Worm (Caenorhabditis elegans) whole organism, L3 larva: ENCODE data around the gene cest-7.
A peak's percentile ranks its signal among the peaks of the same experiment; 100 is the strongest.

Experiments
- aly-2 ChIP-seq: fragments of 150-350 bp; optimal IDR thresholded peaks from 2 replicates; lab custom pipeline; 2014; ENCODE audit warnings: missing biosample characterization, missing genetic modification characterization
- ceh-16 ChIP-seq: sonication (generic microtip); optimal IDR thresholded peaks from 2 replicates; lab custom pipeline; 2017; ENCODE audit warnings: missing biosample characterization, missing genetic modification characterization
- elt-2 ChIP-seq: sonication (generic microtip); optimal IDR thresholded peaks from 2 replicates; lab custom pipeline; 2016; ENCODE audit warnings: missing genetic modification reagents, mild to moderate bottlenecking, missing genetic modification characterization, missing compliant biosample characterization
- elt-3 ChIP-seq, 3 experiments: fragments of 150-350 bp in 1 of 3; sonication (generic microtip) in 2 of 3; optimal IDR thresholded peaks; 2 replicates in 2 of 3; 4 replicates in 1 of 3; lab custom pipeline; 2014 to 2017; ENCODE audit warnings: missing biosample characterization in 3 of 3, missing genetic modification characterization in 3 of 3
- fkh-10 ChIP-seq: sonication (generic microtip); optimal IDR thresholded peaks from 2 replicates; lab custom pipeline; 2017; ENCODE audit warnings: missing biosample characterization, missing genetic modification reagents, missing genetic modification characterization
- fos-1 ChIP-seq: fragments of 150-350 bp; optimal IDR thresholded peaks from 2 replicates; lab custom pipeline; 2014; ENCODE audit warnings: missing biosample characterization, missing genetic modification characterization
- lin-15B ChIP-seq: fragments of 150-350 bp; optimal IDR thresholded peaks from 2 replicates; lab custom pipeline; 2014; ENCODE audit warnings: missing biosample characterization, missing genetic modification characterization
- lin-39 ChIP-seq: fragments of 150-350 bp; optimal IDR thresholded peaks from 2 replicates; lab custom pipeline; 2018; ENCODE audit warnings: missing biosample characterization, missing genetic modification reagents, missing genetic modification characterization
- nhr-12 ChIP-seq: fragments of 150-350 bp; optimal IDR thresholded peaks from 2 replicates; lab custom pipeline; 2014; ENCODE audit warnings: missing biosample characterization, missing genetic modification characterization
- nhr-28 ChIP-seq: fragments of 150-350 bp; optimal IDR thresholded peaks from 2 replicates; lab custom pipeline; 2014; ENCODE audit warnings: missing biosample characterization, missing genetic modification characterization
- unc-62 ChIP-seq: fragments of 150-350 bp; sonication (generic microtip); optimal IDR thresholded peaks from 4 replicates; lab custom pipeline; 2014; ENCODE audit warnings: missing biosample characterization, missing genetic modification reagents, missing genetic modification characterization

DNA sequence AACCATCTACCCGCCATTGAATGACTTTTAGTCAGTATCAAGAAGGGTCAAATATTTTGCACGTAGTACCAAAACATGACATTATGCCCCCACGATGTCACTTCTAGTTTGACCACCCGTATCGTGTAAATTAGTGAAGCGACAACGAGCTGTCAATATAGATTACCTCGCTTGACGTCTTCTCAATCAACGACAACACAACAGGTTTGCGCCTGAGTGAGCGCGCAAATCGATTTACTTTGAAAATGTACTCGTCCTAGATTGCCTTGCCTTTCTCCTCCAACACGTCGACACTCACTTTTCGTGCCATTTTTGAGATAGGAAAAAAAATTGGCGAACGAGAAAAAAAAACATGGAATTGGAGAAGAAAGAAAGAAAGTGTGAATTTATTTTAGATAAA is 49.1 kb upstream of the cest-7 start:
- TF ChIP-seq nhr-28 (tag; lab: Kevin White, UChicago) (no peak), elt-2 (no peak), fos-1 (tag; lab: Kevin White, UChicago) (no peak), lin-15B (no peak), unc-62 (GFP tag; lab: Kevin White, UChicago) (peak; percentile 83), nhr-12 (tag; lab: Kevin White, UChicago) (no peak), elt-3 (tag; optimal IDR thresholded peaks at IDR 0.05; lab: Kevin White, UChicago) (no peak), lin-39 (tag; lab: Kevin White, UChicago) (no peak), fkh-10 (GFP tag; lab: Kevin White, UChicago) (no peak), aly-2 (tag; lab: Kevin White, UChicago) (no peak), ceh-16 (tag; lab: Kevin White, UChicago) (no peak)
